Fruit fly (Drosophila melanogaster) whole organism, pupa: ENCODE data around the gene CG16779.

Experiments
- CG10348 ChIP-seq: fragments of 200-800 bp; sonication (Bioruptor generic); IDR thresholded peaks from 2 replicates; pipeline ENCODE4 v1.3.6; 2022; ENCODE audit warnings: missing biosample characterization, missing genetic modification characterization
- CG12605 ChIP-seq: fragments of 200-800 bp; sonication (Bioruptor generic); IDR thresholded peaks from 2 replicates; pipeline ENCODE4 v1.3.6; 2022; ENCODE audit warnings: missing biosample characterization, missing genetic modification characterization
- CG13204 ChIP-seq: fragments of 200-800 bp; sonication (Bioruptor generic); optimal IDR thresholded peaks from 2 replicates; lab custom pipeline; 2018; ENCODE audit warnings: missing biosample characterization, mild to moderate bottlenecking, missing genetic modification characterization, moderate library complexity
- CG15710 ChIP-seq: fragments of 200-800 bp; sonication (Bioruptor generic); optimal IDR thresholded peaks from 2 replicates; lab custom pipeline; 2018; ENCODE audit warnings: missing biosample characterization, mild to moderate bottlenecking, missing genetic modification characterization, moderate library complexity
- CG32121 ChIP-seq: fragments of 200-800 bp; sonication (Bioruptor generic); IDR thresholded peaks from 2 replicates; pipeline ENCODE4 v1.3.6; 2022; ENCODE audit warnings: missing biosample characterization, missing genetic modification characterization
- CG4496 ChIP-seq: fragments of 200-800 bp; sonication (Bioruptor generic); IDR thresholded peaks from 3 replicates; pipeline ENCODE4 v1.3.6; 2022; ENCODE audit warnings: missing biosample characterization, missing genetic modification characterization
- CG8159 ChIP-seq: fragments of 200-800 bp; sonication (Bioruptor generic); optimal IDR thresholded peaks from 3 replicates; lab custom pipeline; 2018; ENCODE audit warnings: missing biosample characterization, mild to moderate bottlenecking, missing genetic modification characterization, moderate library complexity
- CG8301 ChIP-seq: fragments of 200-800 bp; sonication (Bioruptor generic); optimal IDR thresholded peaks from 2 replicates; lab custom pipeline; 2018; ENCODE audit warnings: missing biosample characterization, mild to moderate bottlenecking, missing genetic modification characterization
- D1 ChIP-seq: fragments of 200-800 bp; sonication (Bioruptor generic); optimal IDR thresholded peaks from 2 replicates; lab custom pipeline; 2018; ENCODE audit warnings: missing biosample characterization, mild to moderate bottlenecking, missing genetic modification characterization, moderate library complexity
- EcR ChIP-seq: fragments of 200-800 bp; sonication (Bioruptor generic); optimal IDR thresholded peaks from 3 replicates; lab custom pipeline; 2019; ENCODE audit warnings: missing biosample characterization, missing genetic modification characterization, mild to moderate bottlenecking, moderate library complexity, missing genetic modification reagents
- Pif1A ChIP-seq: fragments of 200-800 bp; sonication (Bioruptor generic); optimal IDR thresholded peaks from 3 replicates; lab custom pipeline; 2016; ENCODE audit warnings: missing biosample characterization, missing genetic modification characterization
- Pif1B ChIP-seq: fragments of 200-800 bp; sonication (Bioruptor generic); optimal IDR thresholded peaks from 3 replicates; lab custom pipeline; 2016; ENCODE audit warnings: missing biosample characterization, missing genetic modification characterization
- fd96Ca ChIP-seq: fragments of 200-800 bp; sonication (Bioruptor generic); IDR thresholded peaks from 3 replicates; pipeline ENCODE4 v1.3.6; 2022; ENCODE audit warnings: missing biosample characterization, missing genetic modification characterization

- TF ChIP-seq Pif1A (GFP tag; lab: Kevin White, UChicago), result no peak
- no peak for TF ChIP-seq Pif1B
- no peak for TF ChIP-seq CG10348 (GFP tag; lab: Robert Waterston, UW)
- no peak for TF ChIP-seq EcR (GFP tag; lab: Kevin White, UChicago)
- TF ChIP-seq CG8159 (tag; lab: Kevin White, UChicago), result no peak
- no peak for TF ChIP-seq CG13204 (GFP tag; lab: Kevin White, UChicago)
- TF ChIP-seq CG8301 (tag; lab: Kevin White, UChicago), result no peak
- no peak for TF ChIP-seq fd96Ca (GFP tag; lab: Robert Waterston, UW)
- no peak for TF ChIP-seq CG32121 (GFP tag; lab: Robert Waterston, UW)
- TF ChIP-seq D1, result no peak
- TF ChIP-seq CG12605, result no peak
- TF ChIP-seq CG15710 (tag; lab: Kevin White, UChicago), result no peak
- no peak for TF ChIP-seq CG4496 (GFP tag; lab: Robert Waterston, UW)
Observed at dm6 chr3R:9435898-9436297, 57.6 kb downstream of the CG16779 start.
